Fruit fly (Drosophila melanogaster) whole organism, wandering third instar larva: ENCODE results near the gene CG10710.

ENCODE experiments used
- Dfd ChIP-seq: fragments of >200 bp; optimal IDR thresholded peaks from 2 replicates; lab custom pipeline; 2017; ENCODE audit warnings: missing biosample characterization, missing genetic modification characterization
- Jra ChIP-seq: sonication (Bioruptor generic); optimal IDR thresholded peaks from 2 replicates; lab custom pipeline; 2016; ENCODE audit warnings: missing biosample characterization, missing genetic modification characterization
- Myc ChIP-seq: fragments of >200 bp; optimal IDR thresholded peaks from 2 replicates; lab custom pipeline; 2017
- Sp1 ChIP-seq: fragments of 200-800 bp; sonication (Bioruptor generic); optimal IDR thresholded peaks from 3 replicates; lab custom pipeline; 2019; ENCODE audit warnings: missing biosample characterization, mild to moderate bottlenecking, missing genetic modification characterization, moderate library complexity
- br ChIP-seq: fragments of 200-800 bp; sonication (Bioruptor generic); optimal IDR thresholded peaks from 2 replicates; lab custom pipeline; 2016; ENCODE audit warnings: missing biosample characterization, missing genetic modification characterization
- h ChIP-seq: fragments of 200-800 bp; sonication (Bioruptor generic); optimal IDR thresholded peaks from 3 replicates; lab custom pipeline; 2016; ENCODE audit warnings: missing biosample characterization, mild to moderate bottlenecking, missing genetic modification characterization
- jim ChIP-seq: fragments of 175-275, 200-325 bp; sonication (Bioruptor generic); optimal IDR thresholded peaks from 2 replicates; lab custom pipeline; 2016; ENCODE audit warnings: missing biosample characterization, mild to moderate bottlenecking, missing genetic modification characterization
- lola ChIP-seq: fragments of >200 bp; optimal IDR thresholded peaks from 2 replicates; lab custom pipeline; 2017; ENCODE audit warnings: missing biosample characterization, missing genetic modification characterization
- psq ChIP-seq: fragments of 200-800 bp; sonication (Bioruptor generic); optimal IDR thresholded peaks from 3 replicates; lab custom pipeline; 2017; ENCODE audit warnings: missing biosample characterization, mild to moderate bottlenecking, missing genetic modification characterization, moderate library complexity
- sage ChIP-seq: fragments of 200-800 bp; sonication (Bioruptor generic); optimal IDR thresholded peaks from 2 replicates; lab custom pipeline; 2016; ENCODE audit warnings: missing biosample characterization, mild to moderate bottlenecking, missing genetic modification characterization
- tai ChIP-seq: sonication (Bioruptor generic); optimal IDR thresholded peaks from 2 replicates; lab custom pipeline; 2016; ENCODE audit warnings: missing biosample characterization, missing genetic modification characterization
- usp ChIP-seq: fragments of >200 bp; optimal IDR thresholded peaks from 2 replicates; lab custom pipeline; 2017; ENCODE audit warnings: missing biosample characterization, missing genetic modification characterization

DNA sequence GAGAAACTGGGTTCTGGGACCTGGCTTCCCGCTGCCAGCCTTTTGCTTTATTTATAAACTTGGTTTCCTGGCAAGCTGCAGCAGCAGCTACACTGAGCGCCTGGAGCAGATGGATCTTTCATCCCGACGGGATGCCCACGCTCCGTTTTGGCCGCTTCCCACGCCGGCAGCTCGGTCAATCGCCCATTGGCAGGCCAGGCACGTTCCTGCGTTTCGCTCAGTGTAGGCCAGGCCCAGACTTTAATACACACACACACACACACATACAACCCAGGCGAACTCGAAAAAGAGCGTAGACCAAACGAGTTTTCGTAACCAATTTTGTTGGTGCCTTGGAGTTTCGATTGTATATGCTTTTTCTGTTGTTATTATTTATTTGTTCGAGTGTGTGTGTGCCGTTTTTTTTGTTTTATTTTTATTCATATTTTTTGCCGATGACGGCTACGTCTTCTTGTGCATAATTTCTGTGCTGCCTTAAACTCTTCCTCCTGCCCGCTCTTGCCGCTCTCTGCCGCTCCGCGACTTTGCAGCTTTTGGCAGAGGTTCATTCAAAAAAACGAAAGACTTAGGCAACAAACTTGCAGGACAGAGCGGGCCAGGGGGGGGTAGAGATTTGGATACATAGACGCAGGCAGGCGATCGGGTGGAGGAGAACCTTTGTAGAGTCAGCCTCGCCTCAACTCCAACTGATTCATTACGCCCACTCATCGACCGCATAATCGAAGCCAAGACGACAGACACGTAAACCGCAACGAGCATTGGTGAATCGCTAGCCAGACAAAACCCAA lies 19.3 kb downstream of the CG10710 start:
- TF ChIP-seq Sp1 (peak; percentile 86), tai (GFP tag; lab: Kevin White, UChicago) (no peak), Dfd (GFP tag; lab: Kevin White, UChicago) (peak; percentile 42), h (GFP tag; lab: Kevin White, UChicago) (peak; percentile 87), br (GFP tag; lab: Kevin White, UChicago) (peak; percentile 91), psq (peak; percentile 72), Jra (GFP tag; lab: Kevin White, UChicago) (no peak), jim (GFP tag; lab: Kevin White, UChicago) (no peak), sage (no peak), lola (GFP tag; lab: Kevin White, UChicago) (no peak), usp (no peak), Myc (lab: Kevin White, UChicago) (no peak)
